Worm (Caenorhabditis elegans) whole organism, L4/young adult: ENCODE data around the gene oga-1.

Experiments used
- W03F9.2 ChIP-seq: fragments of 150-350 bp; optimal IDR thresholded peaks from 2 replicates; lab custom pipeline; 2014; ENCODE audit warnings: missing biosample characterization, missing genetic modification characterization
- dao-5 ChIP-seq: sonication (generic microtip); optimal IDR thresholded peaks from 2 replicates; lab custom pipeline; 2016; ENCODE audit warnings: missing genotype, missing genetic modification characterization, moderate library complexity, missing compliant biosample characterization

DNA sequence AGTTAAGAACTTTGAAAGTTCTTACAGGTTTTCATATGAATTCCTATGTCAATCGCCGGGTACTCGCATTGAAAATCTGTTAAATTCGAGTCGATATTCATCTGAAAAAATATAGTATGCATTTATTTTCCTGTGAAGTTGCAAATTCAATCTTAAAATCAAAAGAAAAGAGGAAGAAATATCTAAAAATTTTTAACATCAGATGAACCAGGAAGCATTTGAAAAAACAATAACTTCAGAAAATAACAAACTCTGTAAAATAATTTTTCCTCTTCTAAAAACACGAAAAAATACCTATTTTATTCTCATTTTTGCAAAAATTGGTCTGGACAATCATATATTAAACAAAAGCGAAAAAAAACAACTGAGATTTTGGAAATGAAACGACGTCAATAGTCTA, 28.1 kb downstream of the oga-1 start, which contains the start of gene npr-7:
- TF ChIP-seq dao-5 (tag; lab: Kevin White, UChicago) (no peak), W03F9.2 (no peak)
